Worm (Caenorhabditis elegans) whole organism, L2 larva: ENCODE data around the gene imp-2.

Experiments
- aly-2 ChIP-seq: fragments of 150-350 bp; optimal IDR thresholded peaks from 2 replicates; lab custom pipeline; 2014; ENCODE audit warnings: missing biosample characterization, missing genetic modification characterization
- ama-1 ChIP-seq: fragments of 150-350 bp; optimal IDR thresholded peaks from 2 replicates; lab custom pipeline; 2018; ENCODE audit warnings: inconsistent platforms
- elt-1 ChIP-seq: fragments of 150-350 bp; optimal IDR thresholded peaks from 2 replicates; lab custom pipeline; 2014; ENCODE audit warnings: missing biosample characterization, missing genetic modification characterization
- lin-11 ChIP-seq: fragments of 150-350 bp; sonication (generic microtip); optimal IDR thresholded peaks from 2 replicates; lab custom pipeline; 2014; ENCODE audit warnings: missing biosample characterization, missing genetic modification characterization, inconsistent platforms, mixed read lengths
- mab-5 ChIP-seq: fragments of 150-350 bp; optimal IDR thresholded peaks from 2 replicates; lab custom pipeline; 2014; ENCODE audit warnings: missing biosample characterization, missing genetic modification characterization
- mdl-1 ChIP-seq, 2 experiments: fragments of 150-350 bp in 1 of 2; sonication (generic microtip) in 1 of 2; optimal IDR thresholded peaks; 2 replicates each; lab custom pipeline; 2017; ENCODE audit warnings: missing biosample characterization in 2 of 2, missing genetic modification characterization in 2 of 2
- nhr-10 ChIP-seq: sonication (generic microtip); optimal IDR thresholded peaks from 2 replicates; lab custom pipeline; 2017; ENCODE audit warnings: missing biosample characterization, missing genetic modification characterization
- nhr-11 ChIP-seq: fragments of 150-350 bp; optimal IDR thresholded peaks from 2 replicates; lab custom pipeline; 2014; ENCODE audit warnings: missing biosample characterization, missing genetic modification characterization
- nhr-12 ChIP-seq: fragments of 150-350 bp; optimal IDR thresholded peaks from 2 replicates; lab custom pipeline; 2014; ENCODE audit warnings: missing biosample characterization, missing genetic modification characterization
- nhr-237 ChIP-seq: fragments of 150-350 bp; optimal IDR thresholded peaks from 2 replicates; lab custom pipeline; 2014; ENCODE audit warnings: missing biosample characterization, missing genetic modification characterization
- nhr-6 ChIP-seq: fragments of 150-350 bp; optimal IDR thresholded peaks from 2 replicates; lab custom pipeline; 2014; ENCODE audit warnings: missing biosample characterization, missing genetic modification characterization
- nhr-77 ChIP-seq: fragments of 150-350 bp; optimal IDR thresholded peaks from 2 replicates; lab custom pipeline; 2014; ENCODE audit warnings: missing biosample characterization, missing genetic modification characterization
- unc-39 ChIP-seq: fragments of 150-350 bp; optimal IDR thresholded peaks from 2 replicates; lab custom pipeline; 2014; ENCODE audit warnings: missing biosample characterization, missing genetic modification characterization

DNA sequence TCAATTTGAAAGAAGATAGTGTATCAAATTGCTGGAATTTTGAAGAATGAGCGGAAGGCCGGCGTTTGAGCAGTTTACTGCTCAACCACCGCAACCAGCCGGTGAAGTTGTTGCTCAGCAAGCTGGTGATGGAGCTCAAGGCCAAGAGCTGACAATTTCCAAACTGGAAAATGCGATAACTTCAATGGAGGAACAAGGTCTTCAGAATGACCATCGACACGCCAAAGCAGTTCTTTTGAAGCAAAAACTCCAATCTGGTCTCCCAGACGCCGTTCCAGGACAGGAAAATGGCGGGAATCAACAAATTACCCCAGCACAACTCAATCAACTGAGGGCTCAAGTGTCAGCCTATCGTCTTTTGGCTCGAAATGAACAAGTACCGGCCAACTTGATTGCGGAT, 7.3 kb upstream of the imp-2 start:
- no peak for TF ChIP-seq lin-11 (tag; lab: Kevin White, UChicago)
- TF ChIP-seq unc-39 (tag; lab: Kevin White, UChicago), result no peak
- TF ChIP-seq ama-1, result no peak
- TF ChIP-seq elt-1 (tag; lab: Kevin White, UChicago), result no peak
- TF ChIP-seq aly-2, result no peak
- TF ChIP-seq nhr-77, result no peak
- no peak for TF ChIP-seq mab-5 (tag; lab: Kevin White, UChicago)
- TF ChIP-seq nhr-12 (tag; lab: Kevin White, UChicago), result no peak
- no peak for TF ChIP-seq nhr-11
- TF ChIP-seq nhr-237 (tag; lab: Kevin White, UChicago), result no peak
- TF ChIP-seq nhr-10 (tag; lab: Kevin White, UChicago), result no peak
- TF ChIP-seq nhr-6 (tag; lab: Kevin White, UChicago), result no peak
- no peak for TF ChIP-seq mdl-1 (tag; optimal IDR thresholded peaks at IDR 0.05; lab: Kevin White, UChicago)
